Worm (Caenorhabditis elegans) whole organism, L2 larva: ENCODE data around the gene glb-1.

Experiments
- ama-1 ChIP-seq: fragments of 150-350 bp; optimal IDR thresholded peaks from 2 replicates; lab custom pipeline; 2018; ENCODE audit warnings: inconsistent platforms
- lin-13 ChIP-seq: fragments of 150-350 bp; optimal IDR thresholded peaks from 2 replicates; lab custom pipeline; 2014; ENCODE audit warnings: missing biosample characterization, missing genetic modification reagents, missing genetic modification characterization
- nhr-11 ChIP-seq: fragments of 150-350 bp; optimal IDR thresholded peaks from 2 replicates; lab custom pipeline; 2014; ENCODE audit warnings: missing biosample characterization, missing genetic modification characterization
- nhr-12 ChIP-seq: fragments of 150-350 bp; optimal IDR thresholded peaks from 2 replicates; lab custom pipeline; 2014; ENCODE audit warnings: missing biosample characterization, missing genetic modification characterization
- sma-3 ChIP-seq: sonication (generic microtip); optimal IDR thresholded peaks from 2 replicates; lab custom pipeline; 2016; ENCODE audit warnings: missing genetic modification reagents, missing genetic modification characterization, missing compliant biosample characterization
- unc-62 ChIP-seq: fragments of 150-350 bp; optimal IDR thresholded peaks from 2 replicates; lab custom pipeline; 2014; ENCODE audit warnings: missing biosample characterization, missing genetic modification reagents, missing genetic modification characterization
- ztf-11 ChIP-seq: sonication (generic microtip); optimal IDR thresholded peaks from 2 replicates; lab custom pipeline; 2017; ENCODE audit warnings: missing biosample characterization, missing genetic modification characterization

- no peak for TF ChIP-seq sma-3 (GFP tag; lab: Kevin White, UChicago)
- no peak for TF ChIP-seq unc-62 (GFP tag; lab: Kevin White, UChicago)
- no peak for TF ChIP-seq lin-13 (GFP tag; lab: Kevin White, UChicago)
- no peak for TF ChIP-seq ama-1 (lab: Kevin White, UChicago)
- no peak for TF ChIP-seq nhr-12 (tag; lab: Kevin White, UChicago)
- TF ChIP-seq ztf-11: no peak
- TF ChIP-seq nhr-11 (tag; lab: Kevin White, UChicago): no peak
Observed at ce11 chrIII:8911598-8912194, 11.4 kb downstream of the glb-1 start, which contains the start of gene tpk-1.
